Worm (Caenorhabditis elegans) whole organism, midembryonic: ENCODE data around the gene nuo-4.

ENCODE experiments used
- flt-1 ChIP-seq: fragments of 200-800 bp; sonication (Bioruptor generic); IDR thresholded peaks from 2 replicates; pipeline ENCODE4 v1.3.6; 2022; ENCODE audit warnings: missing genetic modification characterization, missing compliant biosample characterization
- ztf-29 ChIP-seq: fragments of 200-800 bp; sonication (Bioruptor generic); IDR thresholded peaks from 2 replicates; pipeline ENCODE4 v1.3.6; 2022; ENCODE audit warnings: missing genetic modification reagents, missing genetic modification characterization, missing compliant biosample characterization

- no peak for TF ChIP-seq flt-1 (GFP tag; lab: Robert Waterston, UW)
- no peak for TF ChIP-seq ztf-29
These were observed 29.9 kb upstream of the nuo-4 start, which contains the start of the genes F37C12.21 and F37C12.10 for ce11 chrIII:7188300-7189052.
